Worm (Caenorhabditis elegans) whole organism, L3 larva: Measurements from ENCODE around the gene sid-3.

Experiments used
- aly-2 ChIP-seq: fragments of 150-350 bp; optimal IDR thresholded peaks from 2 replicates; lab custom pipeline; 2014; ENCODE audit warnings: missing biosample characterization, missing genetic modification characterization
- ceh-16 ChIP-seq: sonication (generic microtip); optimal IDR thresholded peaks from 2 replicates; lab custom pipeline; 2017; ENCODE audit warnings: missing biosample characterization, missing genetic modification characterization
- ceh-9 ChIP-seq: sonication (generic microtip); optimal IDR thresholded peaks from 2 replicates; lab custom pipeline; 2018; ENCODE audit warnings: missing biosample characterization, missing genetic modification characterization
- fos-1 ChIP-seq: fragments of 150-350 bp; optimal IDR thresholded peaks from 2 replicates; lab custom pipeline; 2014; ENCODE audit warnings: missing biosample characterization, missing genetic modification characterization
- mdl-1 ChIP-seq: fragments of 150-350 bp; optimal IDR thresholded peaks from 2 replicates; lab custom pipeline; 2014; ENCODE audit warnings: missing biosample characterization, missing genetic modification characterization
- unc-62 ChIP-seq: fragments of 150-350 bp; sonication (generic microtip); optimal IDR thresholded peaks from 4 replicates; lab custom pipeline; 2014; ENCODE audit warnings: missing biosample characterization, missing genetic modification reagents, missing genetic modification characterization
- ztf-4 ChIP-seq: fragments of 150-350 bp; optimal IDR thresholded peaks from 2 replicates; lab custom pipeline; 2014; ENCODE audit warnings: missing biosample characterization, missing genetic modification characterization

DNA sequence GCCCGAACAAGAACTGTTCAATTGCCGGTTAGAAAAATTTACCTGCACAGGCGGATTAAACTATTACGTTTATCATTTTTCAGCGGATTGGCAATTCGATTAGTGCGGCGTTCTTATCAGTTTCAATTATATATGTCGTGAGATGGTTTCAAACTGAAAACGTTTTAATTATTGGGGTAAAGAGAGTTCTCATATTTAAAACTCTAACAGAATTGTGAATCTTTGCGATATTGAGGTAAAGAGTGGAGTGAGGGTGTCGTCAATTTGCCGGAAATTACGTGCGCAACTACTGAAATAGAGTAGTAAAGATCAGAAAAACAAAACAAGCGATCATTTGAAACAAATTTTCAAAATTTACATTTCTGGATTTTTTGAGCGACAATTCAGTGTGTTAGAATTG lies 43.9 kb downstream of the sid-3 start, which contains the start of gene T25G12.6:
- TF ChIP-seq ceh-9 (tag; lab: Kevin White, UChicago) (no peak), ztf-4 (tag; lab: Kevin White, UChicago) (no peak), unc-62 (GFP tag; lab: Kevin White, UChicago) (no peak), aly-2 (no peak), ceh-16 (tag; lab: Kevin White, UChicago) (no peak), mdl-1 (tag; lab: Kevin White, UChicago) (no peak), fos-1 (tag; lab: Kevin White, UChicago) (no peak)
